Worm (Caenorhabditis elegans) whole organism, L4/young adult: ENCODE results near the gene F11D11.3.

ENCODE experiments used
- W03F9.2 ChIP-seq: fragments of 150-350 bp; optimal IDR thresholded peaks from 2 replicates; lab custom pipeline; 2014; ENCODE audit warnings: missing biosample characterization, missing genetic modification characterization
- dao-5 ChIP-seq: sonication (generic microtip); optimal IDR thresholded peaks from 2 replicates; lab custom pipeline; 2016; ENCODE audit warnings: missing genotype, missing genetic modification characterization, moderate library complexity, missing compliant biosample characterization
- him-1 ChIP-seq: sonication (generic microtip); optimal IDR thresholded peaks from 2 replicates; lab custom pipeline; 2016; ENCODE audit warnings: missing genotype, missing genetic modification reagents, missing genetic modification characterization, missing compliant biosample characterization

DNA sequence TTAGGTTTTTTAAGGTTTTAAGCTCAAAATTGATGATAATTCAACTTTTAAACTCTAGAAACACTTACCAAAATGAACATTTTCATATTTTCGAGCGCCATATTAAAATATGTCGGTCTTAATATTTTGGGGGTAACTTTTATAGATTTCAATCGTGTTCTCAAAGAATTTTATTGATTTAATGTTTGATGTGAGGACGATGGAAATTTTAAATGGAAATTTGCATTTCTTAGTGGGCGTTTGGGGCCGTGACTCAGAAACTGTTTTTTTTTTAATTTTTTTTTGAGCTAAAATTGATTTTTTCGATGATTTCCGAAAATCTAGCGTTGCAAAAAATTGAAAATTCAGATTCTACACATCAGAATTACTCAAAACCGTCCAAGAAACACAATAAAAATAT lies 43.2 kb upstream of the F11D11.3 start, which contains the start of gene C54E10.10:
- no peak for TF ChIP-seq W03F9.2 (tag; lab: Kevin White, UChicago)
- TF ChIP-seq dao-5, result no peak
- no peak for TF ChIP-seq him-1
